Worm (Caenorhabditis elegans) whole organism, young adult: ENCODE data around the gene thn-6.
"Not testable (repeated sequence)": the region's sequence is repeated elsewhere in the genome, so short reads cannot be mapped to it uniquely, and the experiment has no call there.

Source experiments
- C17E4.6 ChIP-seq: fragments of 200-800 bp; sonication (Bioruptor generic); IDR thresholded peaks from 2 replicates; pipeline ENCODE4 v1.3.6; 2022; ENCODE audit warnings: missing genetic modification reagents, missing genetic modification characterization, missing compliant biosample characterization
- D2030.7 ChIP-seq: fragments of 200-800 bp; sonication (Bioruptor generic); IDR thresholded peaks from 2 replicates; pipeline ENCODE4 v1.3.6; 2022; ENCODE audit warnings: missing genetic modification reagents, missing genetic modification characterization, missing compliant biosample characterization
- F23B12.7 ChIP-seq: sonication (generic microtip); optimal IDR thresholded peaks from 2 replicates; lab custom pipeline; 2017; ENCODE audit warnings: missing genetic modification characterization, mild to moderate bottlenecking, missing compliant biosample characterization, antibody characterized with exemption, moderate library complexity; ENCODE audit not compliant: insufficient read depth
- F33H1.4 ChIP-seq: fragments of 200-800 bp; sonication (Bioruptor generic); IDR thresholded peaks from 2 replicates; pipeline ENCODE4 v1.3.6; 2022; ENCODE audit warnings: missing genetic modification reagents, missing genetic modification characterization, missing compliant biosample characterization
- F39B2.1 ChIP-seq: fragments of 200-800 bp; sonication (Bioruptor generic); IDR thresholded peaks from 2 replicates; pipeline ENCODE4 v1.3.6; 2022; ENCODE audit warnings: missing genetic modification reagents, missing genetic modification characterization, missing compliant biosample characterization
- K12H6.12 ChIP-seq: fragments of 200-800 bp; sonication (Bioruptor generic); optimal IDR thresholded peaks from 2 replicates; lab custom pipeline; 2018; ENCODE audit warnings: mild to moderate bottlenecking, missing genetic modification characterization, missing compliant biosample characterization
- Y53F4B.3 ChIP-seq: fragments of 200-800 bp; sonication (Bioruptor generic); IDR thresholded peaks from 2 replicates; pipeline ENCODE4 v1.3.6; 2022; ENCODE audit warnings: missing genetic modification reagents, missing genetic modification characterization, missing compliant biosample characterization
- Y53G8AR.9 ChIP-seq: fragments of 200-800 bp; sonication (Bioruptor generic); conservative IDR thresholded peaks from 2 replicates; pipeline ENCODE4 v1.3.6; 2022; ENCODE audit warnings: missing genetic modification reagents, missing genetic modification characterization, missing compliant biosample characterization
- ama-1 ChIP-seq, 3 experiments: fragments of 150-350 bp in 1 of 3; sonication (generic microtip) in 2 of 3; optimal IDR thresholded peaks; 2 replicates each; lab custom pipeline; 2014 to 2018; ENCODE audit warnings: missing biosample characterization in 2 of 3, missing genetic modification characterization in 2 of 3, missing genetic modification reagents in 2 of 3
- aptf-3 ChIP-seq: fragments of 200-800 bp; sonication (Bioruptor generic); IDR thresholded peaks from 2 replicates; pipeline ENCODE4 v1.3.6; 2022; ENCODE audit warnings: missing genetic modification characterization, missing compliant biosample characterization
- cebp-1 ChIP-seq, 2 experiments: fragments of 200-800 bp in 1 of 2; sonication (Bioruptor generic) in 1 of 2; sonication (generic microtip) in 1 of 2; IDR thresholded peaks in 1 of 2; optimal IDR thresholded peaks in 1 of 2; 2 replicates each; pipeline versions ENCODE4 v1.3.6 to Lab custom; 2017 to 2022; ENCODE audit warnings: missing compliant biosample characterization in 2 of 2, missing genetic modification characterization in 2 of 2, mild to moderate bottlenecking in 1 of 2, missing genetic modification reagents in 1 of 2, moderate library complexity in 1 of 2
- ceh-100 ChIP-seq: fragments of 200-800 bp; sonication (Bioruptor generic); IDR thresholded peaks from 2 replicates; pipeline ENCODE4 v1.3.6; 2022; ENCODE audit warnings: missing genetic modification reagents, missing genetic modification characterization, missing compliant biosample characterization
- ceh-40 ChIP-seq: fragments of 200-800 bp; sonication (Bioruptor generic); IDR thresholded peaks from 2 replicates; pipeline ENCODE4 v1.3.6; 2022; ENCODE audit warnings: missing genetic modification characterization, missing compliant biosample characterization
- ceh-58 ChIP-seq: fragments of 200-800 bp; sonication (Bioruptor generic); IDR thresholded peaks from 2 replicates; pipeline ENCODE4 v1.3.6; 2022; ENCODE audit warnings: missing genetic modification characterization, missing compliant biosample characterization
- ceh-79 ChIP-seq: sonication (generic microtip); optimal IDR thresholded peaks from 2 replicates; lab custom pipeline; 2017; ENCODE audit warnings: mild to moderate bottlenecking, missing genetic modification characterization, missing compliant biosample characterization
- ceh-91 ChIP-seq: fragments of 200-800 bp; sonication (Bioruptor generic); IDR thresholded peaks from 2 replicates; pipeline ENCODE4 v1.3.6; 2022; ENCODE audit warnings: missing genetic modification reagents, missing genetic modification characterization, missing compliant biosample characterization
- chd-7 ChIP-seq: sonication (generic microtip); optimal IDR thresholded peaks from 2 replicates; lab custom pipeline; 2016; ENCODE audit warnings: mild to moderate bottlenecking, missing genetic modification characterization, moderate library complexity, missing compliant biosample characterization
- dox-1 ChIP-seq: fragments of 200-800 bp; sonication (Bioruptor generic); IDR thresholded peaks from 2 replicates; pipeline ENCODE4 v1.3.6; 2022; ENCODE audit warnings: missing genetic modification reagents, missing genetic modification characterization, missing compliant biosample characterization
- egl-44 ChIP-seq: fragments of 200-800 bp; sonication (Bioruptor generic); IDR thresholded peaks from 2 replicates; pipeline ENCODE4 v1.3.6; 2022; ENCODE audit warnings: missing genetic modification reagents, missing genetic modification characterization, missing compliant biosample characterization
- ekl-4 ChIP-seq: fragments of 200-800 bp; sonication (Bioruptor generic); IDR thresholded peaks from 2 replicates; pipeline ENCODE4 v1.3.6; 2022; ENCODE audit warnings: missing genetic modification reagents, missing genetic modification characterization, missing compliant biosample characterization
- hlh-12 ChIP-seq: sonication (generic microtip); optimal IDR thresholded peaks from 2 replicates; lab custom pipeline; 2016; ENCODE audit warnings: missing genetic modification characterization, missing compliant biosample characterization
- hrde-1 ChIP-seq: sonication (generic microtip); optimal IDR thresholded peaks from 2 replicates; lab custom pipeline; 2016; ENCODE audit warnings: missing genetic modification characterization, mild to moderate bottlenecking, missing compliant biosample characterization, moderate library complexity, missing genotype, missing genetic modification reagents, borderline replicate concordance
- hsf-1 ChIP-seq: fragments of 200-800 bp; sonication (Bioruptor generic); IDR thresholded peaks from 2 replicates; pipeline ENCODE4 v1.3.6; 2022; ENCODE audit warnings: missing genetic modification reagents, missing genetic modification characterization, missing compliant biosample characterization
- let-526 ChIP-seq: fragments of 200-800 bp; sonication (Bioruptor generic); IDR thresholded peaks from 2 replicates; pipeline ENCODE4 v1.3.6; 2022; ENCODE audit warnings: missing genetic modification reagents, missing genetic modification characterization, missing compliant biosample characterization
- let-607 ChIP-seq, 2 experiments: fragments of 200-800 bp in 1 of 2; sonication (Bioruptor generic) in 1 of 2; sonication (generic microtip) in 1 of 2; optimal IDR thresholded peaks; 2 replicates each; lab custom pipeline; 2016 to 2018; ENCODE audit warnings: mild to moderate bottlenecking in 2 of 2, missing compliant biosample characterization in 2 of 2, missing genetic modification characterization in 2 of 2, moderate library complexity in 2 of 2, missing genotype in 1 of 2
- lin-26 ChIP-seq: fragments of 200-800 bp; sonication (Bioruptor generic); IDR thresholded peaks from 2 replicates; pipeline ENCODE4 v1.3.6; 2022; ENCODE audit warnings: missing genetic modification reagents, missing genetic modification characterization, missing compliant biosample characterization
- lin-40 ChIP-seq: sonication (generic microtip); optimal IDR thresholded peaks from 2 replicates; lab custom pipeline; 2016; ENCODE audit warnings: missing genetic modification characterization, mild to moderate bottlenecking, missing compliant biosample characterization, missing genotype, missing genetic modification reagents
- madf-10 ChIP-seq: sonication (generic microtip); optimal IDR thresholded peaks from 2 replicates; lab custom pipeline; 2016; ENCODE audit warnings: mild to moderate bottlenecking, missing genetic modification characterization, missing compliant biosample characterization
- madf-3 ChIP-seq: fragments of 200-800 bp; sonication (Bioruptor generic); IDR thresholded peaks from 2 replicates; pipeline ENCODE4 v1.3.6; 2022; ENCODE audit warnings: missing genetic modification reagents, missing genetic modification characterization, missing compliant biosample characterization
- mcd-1 ChIP-seq: fragments of 200-800 bp; sonication (Bioruptor generic); IDR thresholded peaks from 2 replicates; pipeline ENCODE4 v1.3.6; 2022; ENCODE audit warnings: missing genetic modification reagents, missing genetic modification characterization, missing compliant biosample characterization
- mes-4 ChIP-seq: sonication (generic microtip); optimal IDR thresholded peaks from 2 replicates; lab custom pipeline; 2016; ENCODE audit warnings: missing genotype, missing genetic modification characterization, missing compliant biosample characterization
- nfyb-1 ChIP-seq: fragments of 200-800 bp; sonication (Bioruptor generic); IDR thresholded peaks from 2 replicates; pipeline ENCODE4 v1.3.6; 2022; ENCODE audit warnings: missing genetic modification reagents, missing genetic modification characterization, missing compliant biosample characterization
- pbrm-1 ChIP-seq: fragments of 200-800 bp; sonication (Bioruptor generic); IDR thresholded peaks from 2 replicates; pipeline ENCODE4 v1.3.6; 2022; ENCODE audit warnings: missing genetic modification reagents, missing genetic modification characterization, missing compliant biosample characterization
- rcor-1 ChIP-seq: fragments of 200-800 bp; sonication (Bioruptor generic); IDR thresholded peaks from 2 replicates; pipeline ENCODE4 v1.3.6; 2022; ENCODE audit warnings: missing genetic modification reagents, missing genetic modification characterization, missing compliant biosample characterization
- sdz-38 ChIP-seq: sonication (generic microtip); optimal IDR thresholded peaks from 2 replicates; lab custom pipeline; 2016; ENCODE audit warnings: missing genotype, missing genetic modification characterization, missing compliant biosample characterization
- snpc-1.1 ChIP-seq: sonication (generic microtip); optimal IDR thresholded peaks from 2 replicates; lab custom pipeline; 2017; ENCODE audit warnings: missing genetic modification characterization, mild to moderate bottlenecking, missing compliant biosample characterization, antibody characterized with exemption, moderate library complexity, missing genotype, missing genetic modification reagents; ENCODE audit not compliant: insufficient read depth
- snpc-3.4 ChIP-seq: sonication (generic microtip); optimal IDR thresholded peaks from 2 replicates; lab custom pipeline; 2017; ENCODE audit warnings: missing genetic modification characterization, mild to moderate bottlenecking, missing compliant biosample characterization, antibody characterized with exemption, moderate library complexity, missing genotype, missing genetic modification reagents
- snpc-4 ChIP-seq, 5 experiments: fragments of 150-350 bp in 1 of 5; sonication (generic microtip) in 4 of 5; optimal IDR thresholded peaks; 2 replicates each; lab custom pipeline; 2014 to 2018; ENCODE audit warnings: missing genetic modification characterization in 5 of 5, missing biosample characterization in 3 of 5, antibody characterized with exemption in 2 of 5, mild to moderate bottlenecking in 2 of 5, missing compliant biosample characterization in 2 of 5, missing genotype in 2 of 5, moderate library complexity in 2 of 5, missing genetic modification reagents in 1 of 5
- somi-1 ChIP-seq: fragments of 200-800 bp; sonication (Bioruptor generic); optimal IDR thresholded peaks from 2 replicates; lab custom pipeline; 2018; ENCODE audit warnings: mild to moderate bottlenecking, missing genetic modification characterization, missing compliant biosample characterization
- xnd-1 ChIP-seq: sonication (generic microtip); optimal IDR thresholded peaks from 2 replicates; lab custom pipeline; 2016; ENCODE audit warnings: missing genotype, missing genetic modification reagents, missing genetic modification characterization, missing compliant biosample characterization

Gene thn-6

ce11 chrIV:5264700-5265210 is 36.0 kb downstream of the thn-6 start (continued):
- TF ChIP-seq lin-26 (GFP tag; lab: Robert Waterston, UW) (peak; percentile 63; the same call in 1 of the 2 replicates), Y53G8AR.9 (peak; percentile 65; the same call in 1 of the 2 replicates), rcor-1 (GFP tag; lab: Robert Waterston, UW) (peak; percentile 38; the same call in 1 of the 2 replicates), aptf-3 (GFP tag; lab: Robert Waterston, UW) (0 out of 2 replicates have a peak, but pooled peaks have one; percentile 8), xnd-1 (tag; lab: Kevin White, UChicago) (peak; percentile 7), ceh-100 (peak; percentile 35; the same call in 1 of the 2 replicates), nfyb-1 (GFP tag; lab: Robert Waterston, UW) (peak; percentile 62; the same call in 1 of the 2 replicates), C17E4.6 (GFP tag; lab: Robert Waterston, UW) (peak; percentile 55; the same call in 1 of the 2 replicates), madf-3 (GFP tag; lab: Robert Waterston, UW) (0 out of 2 replicates have a peak, but pooled peaks have one; percentile 38), snpc-4 (GFP tag; optimal IDR thresholded peaks at IDR 0.05; lab: Kevin White, UChicago) (peak; percentile 93), snpc-4 (tag; optimal IDR thresholded peaks at IDR 0.05; lab: Kevin White, UChicago) (peak; percentile 84 to 97 (median 95)), ceh-91 (GFP tag; lab: Robert Waterston, UW) (peak; percentile 38; the same call in 1 of the 2 replicates), mcd-1 (peak; percentile 56; the same call in 1 of the 2 replicates), hsf-1 (GFP tag; lab: Robert Waterston, UW) (peak; percentile 63; the same call in 1 of the 2 replicates), pbrm-1 (peak; percentile 85), snpc-1.1 (peak; percentile 88), dox-1 (GFP tag; lab: Robert Waterston, UW) (peak; percentile 89), ama-1 (optimal IDR thresholded peaks at IDR 0.05; lab: Kevin White, UChicago) (peak; percentile 26)
- TF ChIP-seq ama-1 (GFP tag; optimal IDR thresholded peaks at IDR 0.05; lab: Kevin White, UChicago): not testable (repeated sequence)
- TF ChIP-seq, all 124 proteins: peak for 34; not testable (repeated sequence) for 90

DNA sequence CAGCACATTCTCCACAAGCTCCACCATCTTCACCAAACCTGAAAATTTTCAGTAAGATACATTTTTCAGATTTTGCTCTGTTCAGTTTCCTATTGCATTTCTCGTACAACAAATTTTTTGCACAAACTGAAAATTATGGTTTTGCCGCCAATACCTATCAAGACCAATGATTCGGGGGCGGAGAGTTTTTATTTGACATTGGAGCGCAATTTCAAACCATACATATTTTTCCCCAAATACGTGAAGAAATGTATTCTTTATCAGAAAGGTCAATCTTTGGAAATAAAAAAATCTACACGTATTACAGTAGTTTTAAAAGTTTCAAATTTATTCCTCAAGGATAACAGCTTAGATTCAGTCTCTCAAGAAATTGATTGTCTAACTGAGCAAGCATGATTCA is 37.8 kb downstream of the thn-6 start, which contains the start of gene F36H12.5:
F36H12.5 (plus strand) TSS at position 301 of the 400 bp plus-strand sequence.
- no peak for TF ChIP-seq cebp-1 (GFP tag; IDR thresholded peaks at IDR 0.05; lab: Robert Waterston, UW)
- TF ChIP-seq cebp-1 (tag; optimal IDR thresholded peaks at IDR 0.05; lab: Kevin White, UChicago): no peak
- no peak for TF ChIP-seq F23B12.7 (tag; lab: Kevin White, UChicago)
- TF ChIP-seq K12H6.12 (tag; lab: Kevin White, UChicago): no peak
- TF ChIP-seq mes-4 (tag; lab: Kevin White, UChicago): no peak
- no peak for TF ChIP-seq madf-10 (tag; lab: Kevin White, UChicago)
- no peak for TF ChIP-seq ekl-4 (GFP tag; lab: Robert Waterston, UW)
- TF ChIP-seq F33H1.4 (GFP tag; lab: Robert Waterston, UW): no peak
- no peak for TF ChIP-seq snpc-3.4 (tag; lab: Kevin White, UChicago)

DNA sequence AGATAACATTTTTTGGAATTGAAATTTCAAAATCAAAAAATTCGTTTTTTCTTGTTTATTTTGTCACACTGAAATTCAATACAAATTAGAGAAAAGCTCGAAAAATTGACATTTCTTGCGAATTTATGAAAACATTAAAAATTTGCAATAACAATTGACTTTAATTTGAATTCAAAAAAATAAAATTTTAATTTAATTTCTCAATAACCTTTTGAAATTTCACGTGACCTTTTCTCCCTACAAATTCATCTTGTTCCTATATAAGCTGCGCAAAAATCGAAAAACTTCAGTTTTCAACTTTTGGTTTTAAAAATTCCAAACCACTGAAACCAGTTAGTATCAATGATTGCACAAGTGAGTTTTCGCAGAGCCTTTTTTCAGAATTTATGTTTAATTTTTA is 40.1 kb downstream of the thn-6 start, which contains the start of gene F36H12.4:
F36H12.4 (plus strand) TSS at position 301 of the 400 bp plus-strand sequence.
- TF ChIP-seq let-607 (tag; optimal IDR thresholded peaks at IDR 0.05; lab: Kevin White, UChicago) (no peak), somi-1 (GFP tag; lab: Kevin White, UChicago) (no peak), Y53F4B.3 (GFP tag; lab: Robert Waterston, UW) (no peak), sdz-38 (tag; lab: Kevin White, UChicago) (no peak)

ce11 chrIV:5272518-5272917 is 43.8 kb downstream of the thn-6 start, which contains the start of gene F36H12.3:
F36H12.3 (plus strand) TSS chrIV:5272818.
- TF ChIP-seq hrde-1 (tag; lab: Kevin White, UChicago) (no peak), sdz-38 (tag; lab: Kevin White, UChicago) (no peak), chd-7 (no peak), hlh-12 (tag; lab: Kevin White, UChicago) (no peak), F23B12.7 (tag; lab: Kevin White, UChicago) (no peak), egl-44 (GFP tag; lab: Robert Waterston, UW) (no peak), ceh-40 (GFP tag; lab: Robert Waterston, UW) (no peak), lin-40 (tag; lab: Kevin White, UChicago) (no peak), ceh-58 (GFP tag; lab: Robert Waterston, UW) (no peak), let-526 (GFP tag; lab: Robert Waterston, UW) (no peak), ceh-79 (tag; lab: Kevin White, UChicago) (no peak), mes-4 (tag; lab: Kevin White, UChicago) (no peak), F39B2.1 (no peak), D2030.7 (GFP tag; lab: Robert Waterston, UW) (no peak), K12H6.12 (tag; lab: Kevin White, UChicago) (no peak)
